Worm (Caenorhabditis elegans) whole organism, young adult: ENCODE data around the gene Y53C12B.1.
A peak's percentile ranks its signal among the peaks of the same experiment; 100 is the strongest.

Source experiments
- B0019.2 ChIP-seq: fragments of 200-800 bp; sonication (Bioruptor generic); conservative IDR thresholded peaks from 2 replicates; pipeline ENCODE4 v1.3.6; 2022; ENCODE audit warnings: missing genetic modification reagents, missing genetic modification characterization, missing compliant biosample characterization
- F33H1.4 ChIP-seq: fragments of 200-800 bp; sonication (Bioruptor generic); IDR thresholded peaks from 2 replicates; pipeline ENCODE4 v1.3.6; 2022; ENCODE audit warnings: missing genetic modification reagents, missing genetic modification characterization, missing compliant biosample characterization
- T26A5.8 ChIP-seq: sonication (generic microtip); optimal IDR thresholded peaks from 2 replicates; lab custom pipeline; 2016; ENCODE audit warnings: missing genetic modification characterization, missing compliant biosample characterization
- Y53F4B.3 ChIP-seq: fragments of 200-800 bp; sonication (Bioruptor generic); IDR thresholded peaks from 2 replicates; pipeline ENCODE4 v1.3.6; 2022; ENCODE audit warnings: missing genetic modification reagents, missing genetic modification characterization, missing compliant biosample characterization
- Y56A3A.18 ChIP-seq: fragments of 200-800 bp; sonication (Bioruptor generic); IDR thresholded peaks from 2 replicates; pipeline ENCODE4 v1.3.6; 2022; ENCODE audit warnings: missing genetic modification reagents, missing genetic modification characterization, missing compliant biosample characterization
- Y79H2A.3 ChIP-seq: fragments of 200-800 bp; sonication (Bioruptor generic); conservative IDR thresholded peaks from 2 replicates; pipeline ENCODE4 v1.3.6; 2022; ENCODE audit warnings: missing genetic modification reagents, missing genetic modification characterization, missing compliant biosample characterization
- Y95B8A.8 ChIP-seq: fragments of 200-800 bp; sonication (Bioruptor generic); IDR thresholded peaks from 2 replicates; pipeline ENCODE4 v1.3.6; 2022; ENCODE audit warnings: missing genetic modification reagents, missing genetic modification characterization, missing compliant biosample characterization
- athp-1 ChIP-seq: sonication (generic microtip); optimal IDR thresholded peaks from 2 replicates; lab custom pipeline; 2017; ENCODE audit warnings: mild to moderate bottlenecking, missing genetic modification characterization, missing compliant biosample characterization
- attf-3 ChIP-seq: fragments of 200-800 bp; sonication (Bioruptor generic); conservative IDR thresholded peaks from 2 replicates; pipeline ENCODE4 v1.3.6; 2022; ENCODE audit warnings: missing genetic modification reagents, missing genetic modification characterization, missing compliant biosample characterization
- attf-6 ChIP-seq: fragments of 200-800 bp; sonication (Bioruptor generic); IDR thresholded peaks from 2 replicates; pipeline ENCODE4 v1.3.6; 2022; ENCODE audit warnings: missing genetic modification reagents, missing genetic modification characterization, missing compliant biosample characterization
- ceh-27 ChIP-seq: fragments of 200-800 bp; sonication (Bioruptor generic); optimal IDR thresholded peaks from 2 replicates; lab custom pipeline; 2018; ENCODE audit warnings: mild to moderate bottlenecking, missing genetic modification characterization, moderate library complexity, missing compliant biosample characterization
- ceh-58 ChIP-seq: fragments of 200-800 bp; sonication (Bioruptor generic); IDR thresholded peaks from 2 replicates; pipeline ENCODE4 v1.3.6; 2022; ENCODE audit warnings: missing genetic modification characterization, missing compliant biosample characterization
- ceh-79 ChIP-seq: sonication (generic microtip); optimal IDR thresholded peaks from 2 replicates; lab custom pipeline; 2017; ENCODE audit warnings: mild to moderate bottlenecking, missing genetic modification characterization, missing compliant biosample characterization
- ceh-91 ChIP-seq: fragments of 200-800 bp; sonication (Bioruptor generic); IDR thresholded peaks from 2 replicates; pipeline ENCODE4 v1.3.6; 2022; ENCODE audit warnings: missing genetic modification reagents, missing genetic modification characterization, missing compliant biosample characterization
- dox-1 ChIP-seq: fragments of 200-800 bp; sonication (Bioruptor generic); IDR thresholded peaks from 2 replicates; pipeline ENCODE4 v1.3.6; 2022; ENCODE audit warnings: missing genetic modification reagents, missing genetic modification characterization, missing compliant biosample characterization
- dpff-1 ChIP-seq: sonication (generic microtip); optimal IDR thresholded peaks from 2 replicates; lab custom pipeline; 2017; ENCODE audit warnings: mild to moderate bottlenecking, missing genetic modification characterization, missing compliant biosample characterization
- dpl-1 ChIP-seq: fragments of 150-350 bp; optimal IDR thresholded peaks from 2 replicates; lab custom pipeline; 2014; ENCODE audit warnings: missing biosample characterization, missing genetic modification reagents, missing genetic modification characterization
- egl-18 ChIP-seq: fragments of 200-800 bp; sonication (Bioruptor generic); IDR thresholded peaks from 2 replicates; pipeline ENCODE4 v1.3.6; 2022; ENCODE audit warnings: missing genetic modification reagents, missing genetic modification characterization, missing compliant biosample characterization
- egrh-3 ChIP-seq: fragments of 200-800 bp; sonication (Bioruptor generic); IDR thresholded peaks from 2 replicates; pipeline ENCODE4 v1.3.6; 2022; ENCODE audit warnings: missing genetic modification reagents, missing genetic modification characterization, missing compliant biosample characterization
- ekl-4 ChIP-seq: fragments of 200-800 bp; sonication (Bioruptor generic); IDR thresholded peaks from 2 replicates; pipeline ENCODE4 v1.3.6; 2022; ENCODE audit warnings: missing genetic modification reagents, missing genetic modification characterization, missing compliant biosample characterization
- ets-4 ChIP-seq: fragments of 200-800 bp; sonication (Bioruptor generic); optimal IDR thresholded peaks from 2 replicates; lab custom pipeline; 2018; ENCODE audit warnings: mild to moderate bottlenecking, missing genetic modification characterization, missing compliant biosample characterization
- fkh-3 ChIP-seq: sonication (generic microtip); optimal IDR thresholded peaks from 2 replicates; lab custom pipeline; 2016; ENCODE audit warnings: mild to moderate bottlenecking, missing genetic modification characterization, missing compliant biosample characterization
- hlh-12 ChIP-seq: sonication (generic microtip); optimal IDR thresholded peaks from 2 replicates; lab custom pipeline; 2016; ENCODE audit warnings: missing genetic modification characterization, missing compliant biosample characterization
- hmg-1.2 ChIP-seq: fragments of 200-800 bp; sonication (Bioruptor generic); IDR thresholded peaks from 2 replicates; pipeline ENCODE4 v1.3.6; 2022; ENCODE audit warnings: missing genetic modification reagents, missing genetic modification characterization, missing compliant biosample characterization
- hmg-20 ChIP-seq: fragments of 200-800 bp; sonication (Bioruptor generic); IDR thresholded peaks from 2 replicates; pipeline ENCODE4 v1.3.6; 2022; ENCODE audit warnings: missing genetic modification reagents, missing genetic modification characterization, missing compliant biosample characterization
- hsf-1 ChIP-seq: fragments of 200-800 bp; sonication (Bioruptor generic); IDR thresholded peaks from 2 replicates; pipeline ENCODE4 v1.3.6; 2022; ENCODE audit warnings: missing genetic modification reagents, missing genetic modification characterization, missing compliant biosample characterization
- lag-1 ChIP-seq: fragments of 200-800 bp; sonication (Bioruptor generic); IDR thresholded peaks from 2 replicates; pipeline ENCODE4 v1.3.6; 2022; ENCODE audit warnings: missing genetic modification reagents, missing genetic modification characterization, missing compliant biosample characterization
- let-607 ChIP-seq, 2 experiments: fragments of 200-800 bp in 1 of 2; sonication (Bioruptor generic) in 1 of 2; sonication (generic microtip) in 1 of 2; optimal IDR thresholded peaks; 2 replicates each; lab custom pipeline; 2016 to 2018; ENCODE audit warnings: mild to moderate bottlenecking in 2 of 2, missing compliant biosample characterization in 2 of 2, missing genetic modification characterization in 2 of 2, moderate library complexity in 2 of 2, missing genotype in 1 of 2
- lin-54 ChIP-seq: fragments of 200-800 bp; sonication (Bioruptor generic); optimal IDR thresholded peaks from 2 replicates; lab custom pipeline; 2018; ENCODE audit warnings: mild to moderate bottlenecking, missing genetic modification characterization, missing compliant biosample characterization
- madf-6 ChIP-seq: fragments of 200-800 bp; sonication (Bioruptor generic); IDR thresholded peaks from 2 replicates; pipeline ENCODE4 v1.3.6; 2022; ENCODE audit warnings: missing genetic modification reagents, missing genetic modification characterization, missing compliant biosample characterization
- mcd-1 ChIP-seq: fragments of 200-800 bp; sonication (Bioruptor generic); IDR thresholded peaks from 2 replicates; pipeline ENCODE4 v1.3.6; 2022; ENCODE audit warnings: missing genetic modification reagents, missing genetic modification characterization, missing compliant biosample characterization
- mxl-1 ChIP-seq: sonication (generic microtip); optimal IDR thresholded peaks from 2 replicates; lab custom pipeline; 2016; ENCODE audit warnings: missing genetic modification characterization, missing compliant biosample characterization
- nhr-27 ChIP-seq: fragments of 200-800 bp; sonication (Bioruptor generic); optimal IDR thresholded peaks from 2 replicates; lab custom pipeline; 2018; ENCODE audit warnings: mild to moderate bottlenecking, missing genetic modification characterization, moderate library complexity, missing compliant biosample characterization
- pbrm-1 ChIP-seq: fragments of 200-800 bp; sonication (Bioruptor generic); IDR thresholded peaks from 2 replicates; pipeline ENCODE4 v1.3.6; 2022; ENCODE audit warnings: missing genetic modification reagents, missing genetic modification characterization, missing compliant biosample characterization
- sdz-38 ChIP-seq: sonication (generic microtip); optimal IDR thresholded peaks from 2 replicates; lab custom pipeline; 2016; ENCODE audit warnings: missing genotype, missing genetic modification characterization, missing compliant biosample characterization
- snpc-4 ChIP-seq, 5 experiments: fragments of 150-350 bp in 1 of 5; sonication (generic microtip) in 4 of 5; optimal IDR thresholded peaks; 2 replicates each; lab custom pipeline; 2014 to 2018; ENCODE audit warnings: missing genetic modification characterization in 5 of 5, missing biosample characterization in 3 of 5, antibody characterized with exemption in 2 of 5, mild to moderate bottlenecking in 2 of 5, missing compliant biosample characterization in 2 of 5, missing genotype in 2 of 5, moderate library complexity in 2 of 5, missing genetic modification reagents in 1 of 5
- tbx-9 ChIP-seq: sonication (generic microtip); optimal IDR thresholded peaks from 2 replicates; lab custom pipeline; 2016; ENCODE audit warnings: borderline replicate concordance, missing genetic modification characterization, inconsistent platforms, missing compliant biosample characterization
- unc-130 ChIP-seq: sonication (generic microtip); optimal IDR thresholded peaks from 2 replicates; lab custom pipeline; 2016; ENCODE audit warnings: missing genetic modification reagents, missing genetic modification characterization, missing compliant biosample characterization
- xnd-1 ChIP-seq: sonication (generic microtip); optimal IDR thresholded peaks from 2 replicates; lab custom pipeline; 2016; ENCODE audit warnings: missing genotype, missing genetic modification reagents, missing genetic modification characterization, missing compliant biosample characterization
- ztf-25 ChIP-seq: fragments of 200-800 bp; sonication (Bioruptor generic); IDR thresholded peaks from 2 replicates; pipeline ENCODE4 v1.3.6; 2022; ENCODE audit warnings: missing genetic modification reagents, missing genetic modification characterization, missing compliant biosample characterization
- ztf-28 ChIP-seq: fragments of 200-800 bp; sonication (Bioruptor generic); IDR thresholded peaks from 2 replicates; pipeline ENCODE4 v1.3.6; 2022; ENCODE audit warnings: missing genetic modification reagents, missing genetic modification characterization, missing compliant biosample characterization

Gene Y53C12B.1

DNA sequence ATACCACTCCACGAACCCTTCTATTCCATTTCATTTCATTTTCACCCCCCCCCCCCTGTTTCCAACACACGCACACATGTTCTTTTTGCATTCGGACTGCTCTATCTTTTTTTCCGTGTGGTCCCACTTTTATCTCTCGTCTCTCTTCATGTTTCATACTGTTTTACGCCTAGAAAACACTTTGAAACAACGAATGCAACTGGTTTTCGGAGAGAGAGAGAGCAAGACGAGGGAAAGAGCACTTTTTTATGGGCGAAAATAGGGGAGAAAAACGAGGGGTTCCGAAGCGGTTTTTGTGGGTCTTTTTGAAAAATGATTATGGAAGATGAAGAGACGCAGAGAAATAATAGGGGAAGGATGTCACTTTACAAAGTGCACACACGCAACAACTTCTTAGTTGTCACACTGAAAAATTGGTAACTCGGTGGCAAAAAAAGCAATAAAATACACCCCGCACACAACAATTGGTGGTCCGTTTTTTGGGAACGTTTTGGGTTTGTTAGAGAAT, 18.6 kb downstream of the Y53C12B.1 start (continued):
- TF ChIP-seq unc-130 (GFP tag; lab: Kevin White, UChicago) = no peak
- no peak for TF ChIP-seq egl-18 (GFP tag; lab: Robert Waterston, UW)

DNA sequence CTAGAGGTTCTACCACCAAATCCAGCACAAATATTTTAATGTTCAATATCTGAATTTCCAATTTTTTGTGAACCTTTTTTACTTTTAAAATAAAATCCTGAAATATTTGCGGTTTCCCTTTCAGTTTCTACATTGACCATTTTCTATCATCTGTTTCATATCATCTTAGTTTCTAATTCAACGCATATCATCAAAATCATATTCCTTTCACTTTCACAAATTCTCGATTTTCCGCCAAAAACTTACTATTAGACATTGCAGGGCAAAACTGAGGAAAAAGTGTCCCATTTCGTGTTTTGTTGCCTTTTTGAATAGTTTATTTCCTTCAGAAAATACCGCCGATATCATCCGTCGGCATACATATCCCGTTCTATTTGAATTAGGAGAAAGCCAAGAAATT, 20.8 kb downstream of the Y53C12B.1 start:
- TF ChIP-seq attf-6 (GFP tag; lab: Robert Waterston, UW) = no peak
- no peak for TF ChIP-seq ets-4 (GFP tag; lab: Kevin White, UChicago)
- TF ChIP-seq sdz-38 (tag; lab: Kevin White, UChicago) = no peak
- no peak for TF ChIP-seq egrh-3 (GFP tag; lab: Robert Waterston, UW)
- no peak for TF ChIP-seq unc-130 (GFP tag; lab: Kevin White, UChicago)
- no peak for TF ChIP-seq T26A5.8 (tag; lab: Kevin White, UChicago)
- no peak for TF ChIP-seq ekl-4 (GFP tag; lab: Robert Waterston, UW)
- TF ChIP-seq tbx-9 (tag; lab: Kevin White, UChicago) = no peak
- TF ChIP-seq lag-1 (GFP tag; lab: Robert Waterston, UW) = no peak
- TF ChIP-seq hlh-12 = no peak
- TF ChIP-seq ceh-79 (tag; lab: Kevin White, UChicago) = no peak
- TF ChIP-seq ceh-27 (GFP tag; lab: Kevin White, UChicago) = no peak
- no peak for TF ChIP-seq Y53F4B.3 (GFP tag; lab: Robert Waterston, UW)
- no peak for TF ChIP-seq snpc-4 (GFP tag; optimal IDR thresholded peaks at IDR 0.05; lab: Kevin White, UChicago)
- TF ChIP-seq snpc-4 (tag; optimal IDR thresholded peaks at IDR 0.05; lab: Kevin White, UChicago) = no peak
- no peak for TF ChIP-seq egl-18 (GFP tag; lab: Robert Waterston, UW)
- no peak for TF ChIP-seq mxl-1 (tag; lab: Kevin White, UChicago)
- TF ChIP-seq B0019.2 (GFP tag; lab: Robert Waterston, UW) = no peak

DNA sequence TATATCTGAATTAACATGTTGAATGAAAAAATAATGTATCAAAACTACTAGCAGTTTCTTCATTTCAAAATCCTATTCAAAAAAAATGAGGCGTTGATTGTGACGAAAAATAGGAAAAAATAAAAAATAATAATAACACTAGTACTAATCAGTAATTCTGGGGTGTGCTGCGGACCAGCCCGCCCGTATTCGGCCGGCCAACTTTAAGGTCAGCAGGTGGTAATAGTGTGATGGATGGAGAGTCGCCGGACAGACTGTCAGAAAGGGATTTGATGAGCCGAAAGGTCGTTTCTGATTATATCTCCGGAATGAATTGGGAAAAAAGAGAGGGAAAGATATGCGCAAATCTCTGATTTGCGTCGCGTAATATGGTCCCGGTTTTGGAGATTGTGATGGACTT, 21.4 kb downstream of the Y53C12B.1 start, which contains the start of gene cutl-2:
Gene cutl-2, minus strand, starts transcription at position 210 of the 400 bp plus-strand sequence.
- TF ChIP-seq Y56A3A.18 = no peak
- TF ChIP-seq ceh-58 = no peak
- TF ChIP-seq Y79H2A.3 (GFP tag; lab: Robert Waterston, UW) = no peak
- no peak for TF ChIP-seq fkh-3 (tag; lab: Kevin White, UChicago)
- TF ChIP-seq F33H1.4 (GFP tag; lab: Robert Waterston, UW) = no peak
- no peak for TF ChIP-seq dpl-1
- no peak for TF ChIP-seq snpc-4 (GFP tag; optimal IDR thresholded peaks at IDR 0.05; lab: Kevin White, UChicago)
- no peak for TF ChIP-seq snpc-4 (tag; optimal IDR thresholded peaks at IDR 0.05; lab: Kevin White, UChicago)
- TF ChIP-seq Y95B8A.8 = no peak
- TF ChIP-seq athp-1 (tag; lab: Kevin White, UChicago) = no peak
- no peak for TF ChIP-seq ets-4 (GFP tag; lab: Kevin White, UChicago)
- TF ChIP-seq ztf-25 (GFP tag; lab: Robert Waterston, UW) = no peak
- TF ChIP-seq hmg-20 (GFP tag; lab: Robert Waterston, UW) = no peak
- no peak for TF ChIP-seq nhr-27 (tag; lab: Kevin White, UChicago)
- TF ChIP-seq T26A5.8 (tag; lab: Kevin White, UChicago) = no peak
- no peak for TF ChIP-seq attf-6 (GFP tag; lab: Robert Waterston, UW)
- TF ChIP-seq dpff-1 (tag; lab: Kevin White, UChicago) = no peak
- no peak for TF ChIP-seq let-607 (tag; optimal IDR thresholded peaks at IDR 0.05; lab: Kevin White, UChicago)
- no peak for TF ChIP-seq mxl-1 (tag; lab: Kevin White, UChicago)
- TF ChIP-seq, all 124 proteins: peak for 0

DNA sequence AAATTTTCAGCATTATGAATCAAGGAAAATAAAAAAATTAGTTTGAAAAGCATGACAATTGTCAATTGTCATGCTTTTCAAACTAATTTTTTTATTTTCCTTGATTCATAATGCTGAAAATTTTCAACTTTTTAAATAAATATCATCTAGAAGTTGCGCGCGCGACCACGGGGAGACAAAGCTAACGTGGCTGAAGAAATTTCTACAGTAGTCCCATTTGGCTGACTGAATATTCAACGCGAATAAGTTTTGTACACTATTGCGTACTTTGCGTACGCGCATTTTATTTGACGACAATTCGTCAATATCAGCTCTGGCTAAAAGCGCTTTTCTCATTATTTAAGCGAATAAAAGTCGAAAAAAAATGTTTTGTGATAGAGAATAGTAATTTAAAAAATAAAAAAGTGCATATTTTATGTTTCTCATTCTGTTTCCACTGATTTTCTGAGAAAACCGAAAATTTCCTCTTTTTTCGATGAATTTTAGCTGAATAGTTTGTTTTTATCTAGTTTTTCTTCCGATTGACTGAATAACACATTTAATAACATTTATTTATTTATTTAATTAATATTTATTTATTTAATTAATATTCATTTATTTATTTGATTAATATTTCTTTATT, 27.1 kb downstream of the Y53C12B.1 start, which contains the start of gene Y53C12A.11:
Gene Y53C12A.11, minus strand, starts transcription at position 68 of the 622 bp plus-strand sequence.
- TF ChIP-seq madf-6 (GFP tag; lab: Robert Waterston, UW) (peak; percentile 92), attf-3 (GFP tag; lab: Robert Waterston, UW) (peak; percentile 82), F33H1.4 (GFP tag; lab: Robert Waterston, UW) (peak; percentile 84), lin-54 (peak; percentile 23), xnd-1 (peak; percentile 26), B0019.2 (GFP tag; lab: Robert Waterston, UW) (peak; percentile 60; the same call in 1 of the 2 replicates), egrh-3 (GFP tag; lab: Robert Waterston, UW) (0 out of 2 replicates have a peak, but pooled peaks have one; percentile 12), hsf-1 (0 out of 2 replicates have a peak, but pooled peaks have one; percentile 32), Y95B8A.8 (0 out of 2 replicates have a peak, but pooled peaks have one; percentile 34), ztf-28 (peak; percentile 67; the same call in 1 of the 2 replicates), dox-1 (GFP tag; lab: Robert Waterston, UW) (peak; percentile 85), hmg-1.2 (GFP tag; lab: Robert Waterston, UW) (peak; percentile 96), ceh-91 (peak; percentile 90), mcd-1 (GFP tag; lab: Robert Waterston, UW) (peak; percentile 79), pbrm-1 (GFP tag; lab: Robert Waterston, UW) (peak; percentile 63; the same call in 1 of the 2 replicates)
